Worm (Caenorhabditis elegans) whole organism, L4 larva: ENCODE results near the gene ppk-2.

Experiments
- T20F7.1 ChIP-seq: fragments of 200-800 bp; sonication (Bioruptor generic); optimal IDR thresholded peaks from 2 replicates; lab custom pipeline; 2018; ENCODE audit warnings: mild to moderate bottlenecking, missing genetic modification characterization, missing compliant biosample characterization
- aha-1 ChIP-seq: fragments of 150-350 bp; peaks from one replicate; lab custom pipeline; 2014; ENCODE audit warnings: missing biosample characterization, missing genetic modification characterization
- aly-2 ChIP-seq: sonication (generic microtip); optimal IDR thresholded peaks from 2 replicates; lab custom pipeline; 2018; ENCODE audit warnings: missing biosample characterization, missing genetic modification characterization
- ama-1 ChIP-seq: fragments of 150-350 bp; optimal IDR thresholded peaks from 2 replicates; lab custom pipeline; 2014; ENCODE audit warnings: inconsistent platforms, mixed read lengths
- dve-1 ChIP-seq: sonication (generic microtip); optimal IDR thresholded peaks from 2 replicates; lab custom pipeline; 2017; ENCODE audit warnings: antibody characterized with exemption, mild to moderate bottlenecking, missing genetic modification characterization, missing compliant biosample characterization; ENCODE audit not compliant: insufficient read depth
- fkh-10 ChIP-seq: fragments of 150-350 bp; optimal IDR thresholded peaks from 2 replicates; lab custom pipeline; 2014; ENCODE audit warnings: missing biosample characterization, missing genetic modification reagents, missing genetic modification characterization
- lin-13 ChIP-seq: fragments of 150-350 bp; optimal IDR thresholded peaks from 2 replicates; lab custom pipeline; 2014; ENCODE audit warnings: missing biosample characterization, missing genetic modification reagents, missing genetic modification characterization
- lir-3 ChIP-seq: sonication (generic microtip); optimal IDR thresholded peaks from 2 replicates; lab custom pipeline; 2016; ENCODE audit warnings: mild to moderate bottlenecking, missing genetic modification characterization, missing compliant biosample characterization
- mdl-1 ChIP-seq, 2 experiments: fragments of 150-350 bp in 1 of 2; sonication (generic microtip) in 1 of 2; optimal IDR thresholded peaks; 2 replicates each; lab custom pipeline; 2014 to 2017; ENCODE audit warnings: missing biosample characterization in 2 of 2, missing genetic modification characterization in 2 of 2
- nhr-28 ChIP-seq: fragments of 150-350 bp; optimal IDR thresholded peaks from 2 replicates; lab custom pipeline; 2014; ENCODE audit warnings: missing biosample characterization, missing genetic modification characterization
- skn-1 ChIP-seq: fragments of 150-350 bp; optimal IDR thresholded peaks from 2 replicates; lab custom pipeline; 2014; ENCODE audit warnings: missing biosample characterization, missing genetic modification characterization
- snpc-1.2 ChIP-seq: fragments of 200-800 bp; sonication (Bioruptor generic); IDR thresholded peaks from 2 replicates; pipeline ENCODE4 v1.3.6; 2022; ENCODE audit warnings: missing genetic modification reagents, missing genetic modification characterization, missing compliant biosample characterization
- vab-7 ChIP-seq: fragments of 200-800 bp; sonication (Bioruptor generic); IDR thresholded peaks from 2 replicates; pipeline ENCODE4 v1.3.6; 2022; ENCODE audit warnings: missing genetic modification reagents, missing genetic modification characterization, missing compliant biosample characterization
- zag-1 ChIP-seq: fragments of 150-350 bp; optimal IDR thresholded peaks from 2 replicates; lab custom pipeline; 2014; ENCODE audit warnings: missing biosample characterization, missing genetic modification characterization

DNA sequence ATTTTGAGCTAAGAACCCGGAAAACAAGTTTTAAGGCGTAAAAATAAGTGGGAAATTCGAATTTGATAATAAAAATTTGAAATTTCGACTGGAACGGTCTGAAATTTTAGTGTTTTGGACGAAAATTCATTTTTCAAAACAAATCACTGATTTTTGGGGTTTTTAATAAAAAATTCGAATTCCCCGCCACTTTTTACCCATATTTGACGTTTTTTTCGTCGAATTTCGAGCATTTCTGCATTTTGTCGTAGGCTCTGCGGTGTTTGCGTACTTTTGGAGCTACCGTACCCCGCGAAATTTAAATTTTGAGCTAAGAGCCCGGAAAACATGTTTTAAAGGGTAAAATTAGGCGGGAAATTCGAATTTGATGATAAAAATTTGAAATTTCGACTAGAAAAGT is 48.5 kb downstream of the ppk-2 start:
- TF ChIP-seq snpc-1.2 (GFP tag; lab: Robert Waterston, UW): no peak
- no peak for TF ChIP-seq fkh-10 (GFP tag; lab: Kevin White, UChicago)
- TF ChIP-seq lir-3 (tag; lab: Kevin White, UChicago): no peak
- peak; percentile 70 for TF ChIP-seq lin-13 (GFP tag; lab: Kevin White, UChicago)
- TF ChIP-seq ama-1 (lab: Kevin White, UChicago): no peak
- TF ChIP-seq T20F7.1 (GFP tag; lab: Kevin White, UChicago): no peak
- no peak for TF ChIP-seq skn-1 (tag; lab: Kevin White, UChicago)
- TF ChIP-seq vab-7 (GFP tag; lab: Robert Waterston, UW): no peak
- no peak for TF ChIP-seq zag-1
- no peak for TF ChIP-seq nhr-28 (tag; lab: Kevin White, UChicago)
- TF ChIP-seq mdl-1 (tag; optimal IDR thresholded peaks at IDR 0.05; lab: Kevin White, UChicago): no peak
- TF ChIP-seq dve-1 (tag; lab: Kevin White, UChicago): no peak
- no peak for TF ChIP-seq aly-2 (tag; lab: Kevin White, UChicago)
- no peak for TF ChIP-seq aha-1 (tag; lab: Kevin White, UChicago)
